Worm (Caenorhabditis elegans) whole organism, L1 larva: ENCODE measurements around the gene fbxb-104.
"Not testable (repeated sequence)": the region's sequence is repeated elsewhere in the genome, so short reads cannot be mapped to it uniquely, and the experiment has no call there.

Source experiments
- aha-1 ChIP-seq: fragments of 150-350 bp; optimal IDR thresholded peaks from 2 replicates; lab custom pipeline; 2014; ENCODE audit warnings: missing biosample characterization, missing genetic modification characterization
- blmp-1 ChIP-seq: fragments of 150-350 bp; optimal IDR thresholded peaks from 2 replicates; lab custom pipeline; 2014; ENCODE audit warnings: missing biosample characterization, missing genetic modification characterization
- elt-3 ChIP-seq, 6 experiments: fragments of 150-350 bp in 1 of 6; sonication (generic microtip); optimal IDR thresholded peaks; 2 replicates each; lab custom pipeline; 2017 to 2018; ENCODE audit warnings: missing biosample characterization in 6 of 6, missing genetic modification characterization in 6 of 6, inconsistent platforms in 1 of 6
- nhr-11 ChIP-seq: fragments of 150-350 bp; optimal IDR thresholded peaks from 2 replicates; lab custom pipeline; 2014; ENCODE audit warnings: missing biosample characterization, missing genetic modification characterization
- nhr-28 ChIP-seq: fragments of 150-350 bp; optimal IDR thresholded peaks from 2 replicates; lab custom pipeline; 2014; ENCODE audit warnings: missing biosample characterization, missing genetic modification characterization
- pqm-1 ChIP-seq: sonication (generic microtip); optimal IDR thresholded peaks from 3 replicates; lab custom pipeline; 2017; ENCODE audit warnings: missing biosample characterization, missing genetic modification characterization
- rnt-1 ChIP-seq: sonication (generic microtip); optimal IDR thresholded peaks from 2 replicates; lab custom pipeline; 2016; ENCODE audit warnings: mild to moderate bottlenecking, missing genetic modification characterization, moderate library complexity, missing compliant biosample characterization
- unc-30 ChIP-seq: sonication (generic microtip); optimal IDR thresholded peaks from 2 replicates; lab custom pipeline; 2017; ENCODE audit warnings: missing biosample characterization, missing genetic modification characterization
- unc-62 ChIP-seq: fragments of 150-350 bp; optimal IDR thresholded peaks from 2 replicates; lab custom pipeline; 2014; ENCODE audit warnings: missing biosample characterization, missing genetic modification reagents, missing genetic modification characterization
- ztf-11 ChIP-seq, 2 experiments: sonication (generic microtip); optimal IDR thresholded peaks; 2 replicates each; lab custom pipeline; 2016 to 2017; ENCODE audit warnings: missing genetic modification characterization in 2 of 2, missing biosample characterization in 1 of 2, missing compliant biosample characterization in 1 of 2

DNA sequence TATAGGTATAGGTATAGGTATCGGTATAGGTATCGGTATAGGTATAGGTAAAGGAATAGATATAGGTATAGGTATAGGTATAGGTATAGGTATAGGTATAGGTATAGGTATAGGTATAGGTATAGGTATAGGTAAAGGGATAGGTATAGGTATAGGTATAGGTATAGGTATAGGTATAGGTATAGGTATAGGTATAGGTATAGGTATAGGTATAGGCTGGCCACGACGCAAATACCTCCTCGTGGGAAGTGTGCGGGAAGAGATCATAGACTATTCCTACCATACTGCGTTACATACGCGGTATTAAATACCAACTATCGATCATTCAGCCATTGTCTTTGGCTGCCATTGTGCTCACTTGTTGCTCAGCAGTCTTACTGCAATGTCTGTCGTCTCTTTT lies 13.7 kb upstream of the fbxb-104 start, which contains the start of gene fbxb-112:
- TF ChIP-seq rnt-1; aha-1 (tag; lab: Kevin White, UChicago); unc-62 (GFP tag; lab: Kevin White, UChicago); nhr-11 (tag; lab: Kevin White, UChicago); unc-30 (tag; lab: Kevin White, UChicago); elt-3 (tag; optimal IDR thresholded peaks at IDR 0.05; lab: Kevin White, UChicago); ztf-11 (tag; optimal IDR thresholded peaks at IDR 0.05; lab: Kevin White, UChicago); blmp-1 (tag; lab: Kevin White, UChicago); nhr-28 (tag; lab: Kevin White, UChicago); pqm-1 (tag; lab: Kevin White, UChicago): not testable (repeated sequence)
